Worm (Caenorhabditis elegans): ENCODE data around the gene F21C10.1.

ce11 chrV:9111957-9112356 lies 20.2 kb upstream of the F21C10.1 start:
- no peak for TF ChIP-seq flt-1 (GFP tag; IDR thresholded peaks at IDR 0.05)
- TF ChIP-seq ama-1 (optimal IDR thresholded peaks at IDR 0.05): no peak
- TF ChIP-seq ceh-36 (tag; optimal IDR thresholded peaks at IDR 0.05): no peak
- no peak for TF ChIP-seq pes-1 (GFP tag; IDR thresholded peaks at IDR 0.05)
- TF ChIP-seq hmbx-1 (tag; optimal IDR thresholded peaks at IDR 0.05): no peak
- no peak for TF ChIP-seq F13C5.2 (tag; optimal IDR thresholded peaks at IDR 0.05)
- TF ChIP-seq tra-4 (tag; optimal IDR thresholded peaks at IDR 0.05): no peak
